Worm (Caenorhabditis elegans) whole organism, L4 larva: Measurements from ENCODE around the gene eral-1.

Experiments used
- R02D3.7 ChIP-seq: fragments of 150-350 bp; sonication (generic microtip); optimal IDR thresholded peaks from 3 replicates; lab custom pipeline; 2014; ENCODE audit warnings: missing biosample characterization, missing genetic modification characterization
- T20F7.1 ChIP-seq: fragments of 200-800 bp; sonication (Bioruptor generic); optimal IDR thresholded peaks from 2 replicates; lab custom pipeline; 2018; ENCODE audit warnings: mild to moderate bottlenecking, missing genetic modification characterization, missing compliant biosample characterization
- Y105C5A.15 ChIP-seq: fragments of 200-800 bp; sonication (Bioruptor generic); IDR thresholded peaks from 2 replicates; pipeline ENCODE4 v1.3.6; 2022; ENCODE audit warnings: missing genetic modification characterization, missing compliant biosample characterization
- Y48G9A.11 ChIP-seq: fragments of 200-800 bp; sonication (Bioruptor generic); IDR thresholded peaks from 2 replicates; pipeline ENCODE4 v1.3.6; 2022; ENCODE audit warnings: missing genetic modification reagents, missing genetic modification characterization, missing compliant biosample characterization
- aha-1 ChIP-seq: fragments of 150-350 bp; peaks from one replicate; lab custom pipeline; 2014; ENCODE audit warnings: missing biosample characterization, missing genetic modification characterization
- attf-4 ChIP-seq: sonication (generic microtip); optimal IDR thresholded peaks from 3 replicates; lab custom pipeline; 2017; ENCODE audit warnings: missing biosample characterization, missing genetic modification characterization
- cey-2 ChIP-seq: sonication (generic microtip); optimal IDR thresholded peaks from 3 replicates; lab custom pipeline; 2017; ENCODE audit warnings: missing genetic modification characterization, mild to moderate bottlenecking, missing compliant biosample characterization, antibody characterized with exemption, borderline replicate concordance; ENCODE audit not compliant: insufficient read depth
- dmd-6 ChIP-seq: fragments of 200-800 bp; sonication (Bioruptor generic); IDR thresholded peaks from 2 replicates; pipeline ENCODE4 v1.3.6; 2022; ENCODE audit warnings: missing genetic modification reagents, missing genetic modification characterization, missing compliant biosample characterization
- dmd-8 ChIP-seq: fragments of 200-800 bp; sonication (Bioruptor generic); IDR thresholded peaks from 2 replicates; pipeline ENCODE4 v1.3.6; 2022; ENCODE audit warnings: missing genetic modification characterization, missing compliant biosample characterization
- dpl-1 ChIP-seq: fragments of 150-350 bp; optimal IDR thresholded peaks from 2 replicates; lab custom pipeline; 2014; ENCODE audit warnings: missing biosample characterization, missing genetic modification reagents, missing genetic modification characterization
- dve-1 ChIP-seq: sonication (generic microtip); optimal IDR thresholded peaks from 2 replicates; lab custom pipeline; 2017; ENCODE audit warnings: antibody characterized with exemption, mild to moderate bottlenecking, missing genetic modification characterization, missing compliant biosample characterization; ENCODE audit not compliant: insufficient read depth
- egl-43 ChIP-seq: fragments of 200-800 bp; sonication (Bioruptor generic); IDR thresholded peaks from 2 replicates; pipeline ENCODE4 v1.3.6; 2022; ENCODE audit warnings: missing genetic modification reagents, missing genetic modification characterization, missing compliant biosample characterization
- fos-1 ChIP-seq: fragments of 150-350 bp; optimal IDR thresholded peaks from 2 replicates; lab custom pipeline; 2014; ENCODE audit warnings: missing biosample characterization, missing genetic modification characterization
- gei-8 ChIP-seq: fragments of 200-800 bp; sonication (Bioruptor generic); optimal IDR thresholded peaks from 2 replicates; lab custom pipeline; 2018; ENCODE audit warnings: mild to moderate bottlenecking, missing genetic modification characterization, missing compliant biosample characterization
- hlh-11 ChIP-seq: fragments of 200-800 bp; sonication (Bioruptor generic); optimal IDR thresholded peaks from 2 replicates; lab custom pipeline; 2018; ENCODE audit warnings: mild to moderate bottlenecking, missing genetic modification characterization, missing compliant biosample characterization
- hlh-30 ChIP-seq: sonication (generic microtip); optimal IDR thresholded peaks from 2 replicates; lab custom pipeline; 2017; ENCODE audit warnings: antibody characterized with exemption, mild to moderate bottlenecking, missing genetic modification characterization, missing compliant biosample characterization; ENCODE audit not compliant: insufficient read depth
- lin-1 ChIP-seq: fragments of 200-800 bp; sonication (Bioruptor generic); IDR thresholded peaks from 2 replicates; pipeline ENCODE4 v1.3.6; 2022; ENCODE audit warnings: missing genetic modification reagents, missing genetic modification characterization, missing compliant biosample characterization
- lin-29 ChIP-seq: fragments of 200-800 bp; sonication (Bioruptor generic); IDR thresholded peaks from 2 replicates; pipeline ENCODE4 v1.3.6; 2022; ENCODE audit warnings: missing genetic modification reagents, missing genetic modification characterization, missing compliant biosample characterization
- lin-39 ChIP-seq: fragments of 150-350 bp; optimal IDR thresholded peaks from 2 replicates; lab custom pipeline; 2014; ENCODE audit warnings: missing biosample characterization, missing genetic modification reagents, missing genetic modification characterization
- lir-3 ChIP-seq: sonication (generic microtip); optimal IDR thresholded peaks from 2 replicates; lab custom pipeline; 2016; ENCODE audit warnings: mild to moderate bottlenecking, missing genetic modification characterization, missing compliant biosample characterization
- lsy-2 ChIP-seq, 2 experiments: fragments of 150-350 bp in 1 of 2; sonication (generic microtip) in 1 of 2; optimal IDR thresholded peaks; 2 replicates each; lab custom pipeline; 2014 to 2017; ENCODE audit warnings: missing biosample characterization in 2 of 2, missing genetic modification characterization in 2 of 2
- mep-1 ChIP-seq: fragments of 150-350 bp; sonication (generic microtip); optimal IDR thresholded peaks from 3 replicates; lab custom pipeline; 2014; ENCODE audit warnings: missing biosample characterization, missing genetic modification characterization
- mxl-2 ChIP-seq: fragments of 200-800 bp; sonication (Bioruptor generic); conservative IDR thresholded peaks from 2 replicates; pipeline ENCODE4 v1.3.6; 2022; ENCODE audit warnings: missing genetic modification reagents, missing genetic modification characterization, missing compliant biosample characterization
- nhr-25 ChIP-seq: sonication (generic microtip); optimal IDR thresholded peaks from 2 replicates; lab custom pipeline; 2017; ENCODE audit warnings: missing genetic modification characterization, mild to moderate bottlenecking, missing compliant biosample characterization, antibody characterized with exemption, moderate library complexity, borderline replicate concordance; ENCODE audit not compliant: insufficient read depth
- nhr-28 ChIP-seq: fragments of 150-350 bp; optimal IDR thresholded peaks from 2 replicates; lab custom pipeline; 2014; ENCODE audit warnings: missing biosample characterization, missing genetic modification characterization
- pha-4 ChIP-seq, 2 experiments: fragments of 150-350 bp in 1 of 2; fragments of 200-800 bp in 1 of 2; sonication (Bioruptor generic) in 1 of 2; IDR thresholded peaks in 1 of 2; optimal IDR thresholded peaks in 1 of 2; 2 replicates each; pipeline versions ENCODE4 v1.3.6 to Lab custom; 2014 to 2022; ENCODE audit warnings: missing genetic modification characterization in 2 of 2, missing genetic modification reagents in 2 of 2, missing biosample characterization in 1 of 2, missing compliant biosample characterization in 1 of 2
- sdz-12 ChIP-seq: fragments of 200-800 bp; sonication (Bioruptor generic); optimal IDR thresholded peaks from 2 replicates; lab custom pipeline; 2018; ENCODE audit warnings: mild to moderate bottlenecking, missing genetic modification characterization, missing compliant biosample characterization
- spr-1 ChIP-seq: sonication (generic microtip); optimal IDR thresholded peaks from 2 replicates; lab custom pipeline; 2016; ENCODE audit warnings: mild to moderate bottlenecking, missing genetic modification characterization, missing compliant biosample characterization
- tra-1 ChIP-seq: fragments of 200-800 bp; sonication (Bioruptor generic); IDR thresholded peaks from 2 replicates; pipeline ENCODE4 v1.3.6; 2022; ENCODE audit warnings: missing genetic modification reagents, missing genetic modification characterization, missing compliant biosample characterization
- unc-39 ChIP-seq: sonication (generic microtip); optimal IDR thresholded peaks from 2 replicates; lab custom pipeline; 2017; ENCODE audit warnings: missing biosample characterization, missing genetic modification characterization
- unc-62 ChIP-seq, 3 experiments: fragments of 150-350 bp in 1 of 3; sonication (generic microtip); optimal IDR thresholded peaks in 2 of 3; peaks in 1 of 3; 1 replicate in 1 of 3; 2 replicates in 2 of 3; lab custom pipeline; 2014 to 2017; ENCODE audit warnings: missing biosample characterization in 3 of 3, missing genetic modification characterization in 3 of 3, missing genetic modification reagents in 3 of 3, missing genotype in 1 of 3
- vab-7 ChIP-seq: fragments of 200-800 bp; sonication (Bioruptor generic); IDR thresholded peaks from 2 replicates; pipeline ENCODE4 v1.3.6; 2022; ENCODE audit warnings: missing genetic modification reagents, missing genetic modification characterization, missing compliant biosample characterization
- zip-2 ChIP-seq: fragments of 150-350 bp; optimal IDR thresholded peaks from 2 replicates; lab custom pipeline; 2014; ENCODE audit warnings: missing biosample characterization, missing genetic modification characterization

The eral-1 gene

DNA sequence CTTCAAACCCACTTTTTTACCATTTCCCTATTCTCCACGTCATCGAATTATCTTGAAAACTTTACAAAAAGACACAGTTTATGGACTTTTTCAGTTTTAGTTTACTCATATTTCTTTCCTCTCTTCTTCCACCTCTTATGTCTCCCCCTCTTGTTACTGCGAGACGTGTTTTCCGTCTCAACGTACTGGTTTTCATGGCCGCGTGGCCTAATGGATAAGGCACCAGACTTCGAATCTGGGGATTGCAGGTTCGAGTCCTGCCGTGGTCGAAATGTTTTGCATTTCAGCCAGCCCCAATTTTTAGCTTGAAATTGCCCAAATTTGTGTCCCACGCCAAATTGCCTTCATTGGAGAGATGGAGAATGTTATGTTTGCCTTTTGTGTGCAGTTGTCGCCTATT is 23.5 kb downstream of the eral-1 start (continued):
- TF ChIP-seq lin-39, result no peak
- peak; percentile 83 for TF ChIP-seq lin-1 (GFP tag; lab: Robert Waterston, UW)
- TF ChIP-seq T20F7.1 (GFP tag; lab: Kevin White, UChicago), result peak; percentile 78
- no peak for TF ChIP-seq attf-4 (tag; lab: Kevin White, UChicago)
- TF ChIP-seq, all 104 proteins: peak for 64

- TF ChIP-seq tra-1 (GFP tag; lab: Robert Waterston, UW) (no peak), hlh-11 (peak; percentile 15), lir-3 (no peak), R02D3.7 (tag; lab: Kevin White, UChicago) (no peak), dmd-6 (0 out of 2 replicates have a peak, but pooled peaks have one; percentile 6), nhr-25 (peak; percentile 37), hlh-30 (peak; percentile 42), mep-1 (tag; lab: Kevin White, UChicago) (peak; percentile 15), Y105C5A.15 (GFP tag; lab: Robert Waterston, UW) (no peak), vab-7 (GFP tag; lab: Robert Waterston, UW) (no peak), nhr-28 (tag; lab: Kevin White, UChicago) (peak; percentile 64), fos-1 (no peak), lsy-2 (tag; optimal IDR thresholded peaks at IDR 0.05; lab: Kevin White, UChicago) (peak in 1 of 2 experiments; percentile 3), lin-29 (GFP tag; lab: Robert Waterston, UW) (no peak), sdz-12 (GFP tag; lab: Kevin White, UChicago) (no peak), zip-2 (tag; lab: Kevin White, UChicago) (no peak), dmd-8 (GFP tag; lab: Robert Waterston, UW) (no peak), mxl-2 (GFP tag; lab: Robert Waterston, UW) (no peak), gei-8 (GFP tag; lab: Kevin White, UChicago) (no peak), dve-1 (tag; lab: Kevin White, UChicago) (peak; percentile 5), T20F7.1 (GFP tag; lab: Kevin White, UChicago) (peak; percentile 6)
Measured at ce11 chrII:9560895-9561294, 28.7 kb downstream of the eral-1 start.

- no peak for TF ChIP-seq mxl-2 (GFP tag; lab: Robert Waterston, UW)
- peak in 1 of 2 experiments; percentile 2 for TF ChIP-seq lsy-2 (tag; optimal IDR thresholded peaks at IDR 0.05; lab: Kevin White, UChicago)
- TF ChIP-seq, all 104 proteins: peak for 1
Measured at ce11 chrII:9559929-9560328, 29.6 kb downstream of the eral-1 start, which contains the start of gene F35H8.4. Gene F35H8.4, minus strand, starts transcription at chrII:9560029.

DNA sequence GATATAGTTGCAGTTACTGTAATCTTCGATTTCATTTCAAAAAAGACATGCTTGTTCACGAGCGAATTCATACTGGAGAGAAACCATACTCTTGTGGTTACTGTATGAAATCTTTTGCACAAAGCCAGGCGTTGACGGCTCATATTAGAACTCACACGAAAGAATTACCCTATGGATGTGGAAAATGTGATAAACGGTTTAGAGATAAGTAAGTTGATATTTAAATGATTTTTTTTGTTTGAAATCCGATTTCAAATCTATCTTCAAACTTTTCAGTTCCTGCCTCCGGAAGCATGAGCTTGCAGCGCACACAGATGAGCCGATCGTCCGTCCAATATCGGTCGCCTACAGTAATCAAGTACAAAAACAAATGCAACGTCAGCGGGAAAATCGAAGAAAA is 30.7 kb downstream of the eral-1 start:
- peak; percentile 66 for TF ChIP-seq aha-1
- TF ChIP-seq unc-62 (GFP tag; optimal IDR thresholded peaks at IDR 0.05 in 1 of 2; lab: Kevin White, UChicago), result peak in 1 of 2 experiments; percentile 58
- TF ChIP-seq unc-62 (tag; optimal IDR thresholded peaks at IDR 0.05; lab: Kevin White, UChicago), result no peak
- no peak for TF ChIP-seq dmd-8 (GFP tag; lab: Robert Waterston, UW)

ce11 chrII:9557437-9558150 is 32.0 kb downstream of the eral-1 start, which contains the start of gene zfp-2:
Gene zfp-2, plus strand, starts transcription at chrII:9557650.
- TF ChIP-seq unc-62 (GFP tag; optimal IDR thresholded peaks at IDR 0.05 in 1 of 2; lab: Kevin White, UChicago), result peak in 1 of 2 experiments; percentile 65
- no peak for TF ChIP-seq unc-62 (tag; optimal IDR thresholded peaks at IDR 0.05; lab: Kevin White, UChicago)
- peak; percentile 66 for TF ChIP-seq hlh-30
- TF ChIP-seq pha-4 (GFP tag; IDR thresholded peaks at IDR 0.05; lab: Robert Waterston, UW), result no peak
- no peak for TF ChIP-seq pha-4 (tag; optimal IDR thresholded peaks at IDR 0.05; lab: Kevin White, UChicago)
- TF ChIP-seq egl-43, result no peak
- no peak for TF ChIP-seq cey-2 (tag; lab: Kevin White, UChicago)
- peak; percentile 2 for TF ChIP-seq dpl-1 (GFP tag; lab: Kevin White, UChicago)
- no peak for TF ChIP-seq unc-39 (tag; lab: Kevin White, UChicago)
- TF ChIP-seq dmd-6, result no peak
- TF ChIP-seq R02D3.7 (tag; lab: Kevin White, UChicago), result peak; percentile 62
- TF ChIP-seq T20F7.1 (GFP tag; lab: Kevin White, UChicago), result peak; percentile 92
- TF ChIP-seq Y48G9A.11, result peak; percentile 86
- peak; percentile 52 for TF ChIP-seq aha-1
- no peak for TF ChIP-seq spr-1
